Fruit fly (Drosophila melanogaster) whole organism, embryonic: Measurements from ENCODE around the gene CG3625.
A peak's percentile ranks its signal among the peaks of the same experiment; 100 is the strongest.

Experiments used
- Abd-B ChIP-seq: fragments of 200-800 bp; sonication (Bioruptor generic); optimal IDR thresholded peaks from 2 replicates; lab custom pipeline; 2018; ENCODE audit warnings: missing biosample characterization, mild to moderate bottlenecking, missing genetic modification characterization, moderate library complexity
- BtbVII ChIP-seq: fragments of 200-800 bp; sonication (Bioruptor generic); optimal IDR thresholded peaks from 3 replicates; lab custom pipeline; 2017; ENCODE audit warnings: missing biosample characterization, mild to moderate bottlenecking, missing genetic modification characterization
- CG10321 ChIP-seq: fragments of 200-800 bp; sonication (Bioruptor generic); IDR thresholded peaks from 2 replicates; pipeline ENCODE4 v1.3.6; 2022; ENCODE audit warnings: missing biosample characterization, missing genetic modification characterization
- CG11456 ChIP-seq: fragments of 200-800 bp; sonication (Bioruptor generic); IDR thresholded peaks from 3 replicates; pipeline ENCODE4 v1.3.6; 2022; ENCODE audit warnings: missing biosample characterization, missing genetic modification characterization
- CG12219 ChIP-seq: fragments of 200-800 bp; sonication (Bioruptor generic); optimal IDR thresholded peaks from 3 replicates; lab custom pipeline; 2018; ENCODE audit warnings: missing biosample characterization, mild to moderate bottlenecking, missing genetic modification characterization
- CG12391 ChIP-seq: fragments of 200-800 bp; sonication (Bioruptor generic); optimal IDR thresholded peaks from 3 replicates; lab custom pipeline; 2018; ENCODE audit warnings: missing biosample characterization, mild to moderate bottlenecking, missing genetic modification characterization, moderate library complexity
- CG13624 ChIP-seq: fragments of 200-800 bp; sonication (Bioruptor generic); optimal IDR thresholded peaks from 2 replicates; lab custom pipeline; 2016; ENCODE audit warnings: missing biosample characterization, missing genetic modification characterization
- CG14965 ChIP-seq: fragments of 200-800 bp; sonication (Bioruptor generic); optimal IDR thresholded peaks from 2 replicates; lab custom pipeline; 2016; ENCODE audit warnings: missing biosample characterization, missing genetic modification characterization, borderline replicate concordance
- CG15073 ChIP-seq: fragments of 200-800 bp; sonication (Bioruptor generic); optimal IDR thresholded peaks from 2 replicates; lab custom pipeline; 2016; ENCODE audit warnings: missing biosample characterization, missing genetic modification characterization
- CG1529 ChIP-seq: fragments of 200-800 bp; sonication (Bioruptor generic); optimal IDR thresholded peaks from 3 replicates; lab custom pipeline; 2018; ENCODE audit warnings: missing biosample characterization, missing genetic modification characterization
- CG16813 ChIP-seq: fragments of 200-800 bp; sonication (Bioruptor generic); IDR thresholded peaks from 3 replicates; pipeline ENCODE4 v1.3.6; 2022; ENCODE audit warnings: missing biosample characterization, missing genetic modification characterization; ENCODE audit not compliant: partially characterized antibody
- CG18476 ChIP-seq: fragments of 200-800 bp; sonication (Bioruptor generic); optimal IDR thresholded peaks from 2 replicates; lab custom pipeline; 2016; ENCODE audit warnings: missing biosample characterization, mild to moderate bottlenecking, missing genetic modification characterization
- CG18619 ChIP-seq: fragments of 200-800 bp; sonication (Bioruptor generic); optimal IDR thresholded peaks from 3 replicates; lab custom pipeline; 2017; ENCODE audit warnings: missing biosample characterization, mild to moderate bottlenecking, missing genetic modification characterization
- CG2129 ChIP-seq: fragments of 200-800 bp; sonication (Bioruptor generic); IDR thresholded peaks from 2 replicates; pipeline ENCODE4 v1.3.6; 2022; ENCODE audit warnings: missing biosample characterization, missing genetic modification characterization; ENCODE audit not compliant: partially characterized antibody
- CG30403 ChIP-seq: fragments of 200-800 bp; sonication (Bioruptor generic); optimal IDR thresholded peaks from 3 replicates; lab custom pipeline; 2016; ENCODE audit warnings: missing biosample characterization, missing genetic modification characterization
- CG32532 ChIP-seq: fragments of 200-800 bp; sonication (Bioruptor generic); IDR thresholded peaks from 2 replicates; pipeline ENCODE4 v1.3.6; 2022; ENCODE audit warnings: missing biosample characterization, missing genetic modification characterization
- CG3726 ChIP-seq: fragments of 200-800 bp; sonication (Bioruptor generic); IDR thresholded peaks from 3 replicates; pipeline ENCODE4, ENCODE4 v1.3.6; 2022; ENCODE audit warnings: missing biosample characterization, missing genetic modification characterization
- CG6683 ChIP-seq: fragments of 200-800 bp; sonication (Bioruptor generic); optimal IDR thresholded peaks from 2 replicates; lab custom pipeline; 2017; ENCODE audit warnings: missing biosample characterization, mild to moderate bottlenecking, missing genetic modification characterization, missing genetic modification reagents
- CG9215 ChIP-seq: fragments of 200-800 bp; sonication (Bioruptor generic); IDR thresholded peaks from 2 replicates; pipeline ENCODE4 v1.3.6; 2022; ENCODE audit warnings: missing biosample characterization, missing genetic modification characterization
- CG9876 ChIP-seq: fragments of 200-800 bp; sonication (Bioruptor generic); optimal IDR thresholded peaks from 2 replicates; lab custom pipeline; 2016; ENCODE audit warnings: missing biosample characterization, missing genetic modification characterization
- CkIIα-i1 ChIP-seq: fragments of 200-800 bp; sonication (Bioruptor generic); IDR thresholded peaks from 2 replicates; pipeline ENCODE4 v1.3.6; 2022; ENCODE audit warnings: missing biosample characterization, missing genetic modification characterization
- Dref ChIP-seq: fragments of 200-800 bp; sonication (Bioruptor generic); IDR thresholded peaks from 2 replicates; pipeline ENCODE4 v1.3.6; 2022; ENCODE audit warnings: missing biosample characterization, missing genetic modification characterization
- E2f1 ChIP-seq: fragments of 200-800 bp; sonication (Bioruptor generic); IDR thresholded peaks from 2 replicates; pipeline ENCODE4 v1.3.6; 2022; ENCODE audit warnings: missing biosample characterization, missing genetic modification characterization
- Elba2 ChIP-seq: fragments of 200-800 bp; sonication (Bioruptor generic); optimal IDR thresholded peaks from 3 replicates; lab custom pipeline; 2016; ENCODE audit warnings: missing biosample characterization, missing genetic modification characterization
- Fer1 ChIP-seq: fragments of 200-800 bp; sonication (Bioruptor generic); optimal IDR thresholded peaks from 2 replicates; lab custom pipeline; 2017; ENCODE audit warnings: missing biosample characterization, mild to moderate bottlenecking, missing genetic modification characterization
- Lim3 ChIP-seq: fragments of 200-800 bp; sonication (Bioruptor generic); IDR thresholded peaks from 2 replicates; pipeline ENCODE4 v1.3.6; 2022; ENCODE audit warnings: missing biosample characterization, missing genetic modification characterization
- MBD-R2 ChIP-seq: fragments of 200-800 bp; sonication (Bioruptor generic); IDR thresholded peaks from 2 replicates; pipeline ENCODE4 v1.3.6; 2022; ENCODE audit warnings: missing biosample characterization, missing genetic modification characterization
- Mes4 ChIP-seq: fragments of 200-800 bp; sonication (Bioruptor generic); optimal IDR thresholded peaks from 2 replicates; lab custom pipeline; 2016; ENCODE audit warnings: missing biosample characterization, missing genetic modification characterization
- NC2α ChIP-seq: fragments of 200-800 bp; sonication (Bioruptor generic); optimal IDR thresholded peaks from 2 replicates; lab custom pipeline; 2016; ENCODE audit warnings: missing biosample characterization, missing genetic modification characterization
- Nf-YA ChIP-seq: fragments of 200-800 bp; sonication (Bioruptor generic); IDR thresholded peaks from 2 replicates; pipeline ENCODE4 v1.3.6; 2022; ENCODE audit warnings: missing biosample characterization, missing genetic modification characterization
- Nf-YC ChIP-seq: fragments of 200-800 bp; optimal IDR thresholded peaks from 3 replicates; lab custom pipeline; 2019; ENCODE audit warnings: missing biosample characterization, mild to moderate bottlenecking, missing genetic modification characterization, moderate library complexity
- Oaz ChIP-seq: fragments of 200-800 bp; sonication (Bioruptor generic); IDR thresholded peaks from 2 replicates; pipeline ENCODE4 v1.3.6; 2022; ENCODE audit warnings: missing biosample characterization, missing genetic modification characterization
- Poxn ChIP-seq: fragments of 200-800 bp; sonication (Bioruptor generic); IDR thresholded peaks from 2 replicates; pipeline ENCODE4 v1.3.6; 2022; ENCODE audit warnings: missing biosample characterization, missing genetic modification characterization
- Ssrp ChIP-seq: fragments of 200-800 bp; sonication (Bioruptor generic); optimal IDR thresholded peaks from 2 replicates; lab custom pipeline; 2018; ENCODE audit warnings: missing biosample characterization, mild to moderate bottlenecking, missing genetic modification characterization, moderate library complexity
- chinmo ChIP-seq: fragments of 200-800 bp; sonication (Bioruptor generic); IDR thresholded peaks from 4 replicates; pipeline ENCODE4 v1.3.6; 2022; ENCODE audit warnings: missing biosample characterization, missing genetic modification characterization; ENCODE audit not compliant: partially characterized antibody
- danr ChIP-seq: fragments of 200-800 bp; sonication (Bioruptor generic); IDR thresholded peaks from 2 replicates; pipeline ENCODE4 v1.3.6; 2022; ENCODE audit warnings: missing biosample characterization, missing genetic modification characterization
- dati ChIP-seq: fragments of 200-800 bp; sonication (Bioruptor generic); IDR thresholded peaks from 2 replicates; pipeline ENCODE4 v1.3.6; 2022; ENCODE audit warnings: missing biosample characterization, missing genetic modification characterization
- gcm ChIP-seq: fragments of 200-800 bp; sonication (Bioruptor generic); optimal IDR thresholded peaks from 2 replicates; lab custom pipeline; 2019; ENCODE audit warnings: missing biosample characterization, mild to moderate bottlenecking, missing genetic modification characterization, moderate library complexity
- hb ChIP-seq: fragments of 200-800 bp; sonication (Bioruptor generic); IDR thresholded peaks from 3 replicates; pipeline ENCODE4 v1.3.6; 2022; ENCODE audit warnings: missing biosample characterization, missing genetic modification characterization; ENCODE audit not compliant: partially characterized antibody
- ind ChIP-seq: fragments of 200-800 bp; sonication (Bioruptor generic); optimal IDR thresholded peaks from 3 replicates; lab custom pipeline; 2016; ENCODE audit warnings: missing biosample characterization, missing genetic modification characterization
- klu ChIP-seq: fragments of 200-800 bp; sonication (Bioruptor generic); IDR thresholded peaks from 2 replicates; pipeline ENCODE4 v1.3.6; 2022; ENCODE audit warnings: missing biosample characterization, missing genetic modification characterization
- lab ChIP-seq: fragments of 200-800 bp; sonication (Bioruptor generic); optimal IDR thresholded peaks from 3 replicates; lab custom pipeline; 2017; ENCODE audit warnings: missing biosample characterization, missing genetic modification characterization, mild to moderate bottlenecking, moderate library complexity, missing genetic modification reagents
- lilli ChIP-seq: fragments of 200-800 bp; sonication (Bioruptor generic); optimal IDR thresholded peaks from 3 replicates; lab custom pipeline; 2016; ENCODE audit warnings: missing biosample characterization, missing genetic modification characterization
- otp ChIP-seq: fragments of 200-800 bp; sonication (Bioruptor generic); IDR thresholded peaks from 3 replicates; pipeline ENCODE4, ENCODE4 v1.3.6; 2022; ENCODE audit warnings: missing biosample characterization, missing genetic modification characterization
- pb ChIP-seq: fragments of 200-800 bp; sonication (Bioruptor generic); optimal IDR thresholded peaks from 3 replicates; lab custom pipeline; 2016; ENCODE audit warnings: missing biosample characterization, missing genetic modification characterization
- phol ChIP-seq: fragments of 200-800 bp; sonication (Bioruptor generic); optimal IDR thresholded peaks from 3 replicates; lab custom pipeline; 2018; ENCODE audit warnings: missing biosample characterization, mild to moderate bottlenecking, missing genetic modification characterization, moderate library complexity
- ro ChIP-seq: fragments of 200-800 bp; sonication (Bioruptor generic); IDR thresholded peaks from 2 replicates; pipeline ENCODE4 v1.3.6; 2022; ENCODE audit warnings: missing biosample characterization, missing genetic modification characterization
- row ChIP-seq: fragments of 200-800 bp; sonication (Bioruptor generic); IDR thresholded peaks from 3 replicates; pipeline ENCODE4 v1.3.6; 2022; ENCODE audit warnings: missing biosample characterization, missing genetic modification characterization
- shn ChIP-seq: fragments of 200-800 bp; sonication (Bioruptor generic); optimal IDR thresholded peaks from 3 replicates; lab custom pipeline; 2016; ENCODE audit warnings: missing biosample characterization, missing genetic modification characterization
- slbo ChIP-seq: fragments of 200-800 bp; sonication (Bioruptor generic); IDR thresholded peaks from 2 replicates; pipeline ENCODE4 v1.3.6; 2022; ENCODE audit warnings: missing biosample characterization, missing genetic modification characterization
- sob ChIP-seq: fragments of 200-800 bp; sonication (Bioruptor generic); IDR thresholded peaks from 2 replicates; pipeline ENCODE4 v1.3.6; 2022; ENCODE audit warnings: missing biosample characterization, missing genetic modification characterization
- stc ChIP-seq: fragments of 200-800 bp; sonication (Bioruptor generic); IDR thresholded peaks from 2 replicates; pipeline ENCODE4 v1.3.6; 2022; ENCODE audit warnings: missing biosample characterization, missing genetic modification characterization

Gene CG3625

DNA sequence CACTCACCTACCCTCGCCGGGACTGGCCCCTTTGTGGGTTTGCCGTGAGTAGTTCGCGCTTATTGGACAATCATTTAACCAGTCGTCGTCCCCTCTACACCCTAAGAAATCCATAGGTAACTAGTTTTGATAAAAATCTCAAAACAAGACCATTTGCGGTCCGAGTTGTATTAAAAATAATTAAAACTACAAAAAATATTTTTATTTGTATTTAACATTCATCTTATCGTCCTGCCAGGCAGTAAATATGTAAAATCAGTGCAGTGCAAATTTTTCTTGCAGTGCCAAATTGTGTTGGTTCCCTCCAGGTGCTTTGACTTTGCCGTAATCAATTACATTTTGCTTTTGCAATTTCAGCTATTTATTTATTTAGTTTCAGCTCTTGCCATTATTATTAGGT is 47.8 kb downstream of the CG3625 start (continued):
- TF ChIP-seq NC2α, result no peak
- TF ChIP-seq Elba2 (GFP tag; lab: Kevin White, UChicago), result no peak
- TF ChIP-seq CG2129, result no peak
- TF ChIP-seq BtbVII (GFP tag; lab: Kevin White, UChicago), result peak; percentile 24
- peak; percentile 31 for TF ChIP-seq ind (GFP tag; lab: Kevin White, UChicago)
- no peak for TF ChIP-seq shn (GFP tag; lab: Kevin White, UChicago)
- no peak for TF ChIP-seq chinmo (GFP tag; lab: Robert Waterston, UW)
- TF ChIP-seq dati (GFP tag; lab: Robert Waterston, UW), result no peak
- TF ChIP-seq CG15073 (GFP tag; lab: Kevin White, UChicago), result no peak
- TF ChIP-seq CG9876, result no peak
- no peak for TF ChIP-seq hb
- 0 out of 2 replicates have a peak, but pooled peaks have one; percentile 7 for TF ChIP-seq danr (GFP tag; lab: Robert Waterston, UW)
- TF ChIP-seq CG3726 (GFP tag; lab: Robert Waterston, UW), result no peak
- TF ChIP-seq ro (GFP tag; lab: Robert Waterston, UW), result no peak
- no peak for TF ChIP-seq Oaz (GFP tag; lab: Robert Waterston, UW)
- no peak for TF ChIP-seq pb
- TF ChIP-seq CG9215 (GFP tag; lab: Robert Waterston, UW), result no peak; the same call in 1 of the 2 replicates
- TF ChIP-seq Abd-B (GFP tag; lab: Kevin White, UChicago), result no peak
- no peak for TF ChIP-seq CG10321
- TF ChIP-seq CG6683 (GFP tag; lab: Kevin White, UChicago), result peak; percentile 24
- peak; percentile 69 for TF ChIP-seq slbo
- TF ChIP-seq stc, result peak; percentile 29; the same call in 1 of the 2 replicates
- no peak for TF ChIP-seq CG16813
- peak; percentile 34 for TF ChIP-seq lilli (GFP tag; lab: Kevin White, UChicago)
- peak; percentile 61 for TF ChIP-seq row (GFP tag; lab: Robert Waterston, UW)
- no peak for TF ChIP-seq phol
- TF ChIP-seq CG11456 (GFP tag; lab: Robert Waterston, UW), result 0 out of 3 replicates have a peak, but pooled peaks have one; percentile 35
- TF ChIP-seq MBD-R2, result peak; percentile 15; the same call in 1 of the 2 replicates
- peak; percentile 28 for TF ChIP-seq CG12391 (tag; lab: Kevin White, UChicago)
- no peak for TF ChIP-seq Dref (GFP tag; lab: Robert Waterston, UW)
- 0 out of 2 replicates have a peak, but pooled peaks have one; percentile 16 for TF ChIP-seq klu (GFP tag; lab: Robert Waterston, UW)
- TF ChIP-seq E2f1, result 0 out of 2 replicates have a peak, but pooled peaks have one; percentile 6
- no peak for TF ChIP-seq CG14965 (GFP tag; lab: Kevin White, UChicago)
- TF ChIP-seq CG18619, result no peak
- peak; percentile 6 for TF ChIP-seq Ssrp
- TF ChIP-seq gcm, result no peak
- no peak for TF ChIP-seq CG13624 (GFP tag; lab: Kevin White, UChicago)
- peak; percentile 35 for TF ChIP-seq CG30403 (GFP tag; lab: Kevin White, UChicago)
- TF ChIP-seq Nf-YC (tag; lab: Kevin White, UChicago), result peak; percentile 88
- no peak for TF ChIP-seq Mes4 (GFP tag; lab: Kevin White, UChicago)
- TF ChIP-seq sob, result no peak; the same call in 1 of the 2 replicates
- TF ChIP-seq CG12219, result no peak
- TF ChIP-seq CG1529 (GFP tag; lab: Kevin White, UChicago), result no peak
- TF ChIP-seq Lim3, result no peak
- TF ChIP-seq Fer1, result peak; percentile 21
- peak; percentile 10 for TF ChIP-seq CG18476
- TF ChIP-seq CkIIα-i1, result no peak
- TF ChIP-seq CG32532 (GFP tag; lab: Robert Waterston, UW), result peak; percentile 65
- TF ChIP-seq lab (GFP tag; lab: Kevin White, UChicago), result peak; percentile 53
- no peak for TF ChIP-seq otp
- TF ChIP-seq Poxn (GFP tag; lab: Robert Waterston, UW), result no peak
- TF ChIP-seq Nf-YA, result no peak
